Worm (Caenorhabditis elegans): ENCODE data around the gene mdf-2.
A peak's percentile ranks its signal among the peaks of the same experiment; 100 is the strongest.

mdf-2 gene

ce11 chrIV:2618611-2619010 is 22.3 kb downstream of the mdf-2 start, which contains the start of gene smf-3 (continued):
- TF ChIP-seq ctbp-1 (GFP tag; IDR thresholded peaks at IDR 0.05) = no peak
- TF ChIP-seq nhr-48 (tag; optimal IDR thresholded peaks at IDR 0.05) = peak; percentile 72
- TF ChIP-seq tag-97 (GFP tag; IDR thresholded peaks at IDR 0.05) = no peak
- no peak for TF ChIP-seq unc-39 (tag; optimal IDR thresholded peaks at IDR 0.05)
- TF ChIP-seq attf-4 (tag; optimal IDR thresholded peaks at IDR 0.05) = no peak
- TF ChIP-seq T26A8.4 (GFP tag; IDR thresholded peaks at IDR 0.05) = no peak
- no peak for TF ChIP-seq snpc-4 (tag; optimal IDR thresholded peaks at IDR 0.05)
- TF ChIP-seq lin-13 (GFP tag; optimal IDR thresholded peaks at IDR 0.05) = no peak
- no peak for TF ChIP-seq mes-2 (tag; optimal IDR thresholded peaks at IDR 0.05; ENCODE audit: poor library complexity, severe bottlenecking)
- no peak for TF ChIP-seq hlh-30 (tag; optimal IDR thresholded peaks at IDR 0.05; ENCODE audit: insufficient read depth)
- no peak for TF ChIP-seq zag-1 (tag; optimal IDR thresholded peaks at IDR 0.05)
- TF ChIP-seq nhr-111 (GFP tag; optimal IDR thresholded peaks at IDR 0.05) = no peak
- no peak for TF ChIP-seq Y48G9A.11 (GFP tag; IDR thresholded peaks at IDR 0.05)
- TF ChIP-seq T20F7.1 (GFP tag; optimal IDR thresholded peaks at IDR 0.05) = peak; percentile 5
- TF ChIP-seq nhr-28 (tag; optimal IDR thresholded peaks at IDR 0.05) = peak; percentile 51
- no peak for TF ChIP-seq lim-7 (GFP tag; IDR thresholded peaks at IDR 0.05)
- no peak for TF ChIP-seq spr-3 (GFP tag; optimal IDR thresholded peaks at IDR 0.05)
- no peak for TF ChIP-seq daf-8 (GFP tag; IDR thresholded peaks at IDR 0.05)
- TF ChIP-seq madf-9 (GFP tag; conservative IDR thresholded peaks at IDR 0.05) = no peak
- no peak for TF ChIP-seq F44E2.7 (GFP tag; IDR thresholded peaks at IDR 0.05)
- no peak for TF ChIP-seq dmd-9 (GFP tag; IDR thresholded peaks at IDR 0.05)
- no peak for TF ChIP-seq F49E8.2 (tag; optimal IDR thresholded peaks at IDR 0.05; ENCODE audit: borderline replicate concordance)
- TF ChIP-seq nhr-77 (tag; optimal IDR thresholded peaks at IDR 0.05) = peak; percentile 61
- TF ChIP-seq lin-15B (tag; optimal IDR thresholded peaks at IDR 0.05) = no peak

- TF ChIP-seq dmd-9 (GFP tag; IDR thresholded peaks at IDR 0.05) (no peak), ceh-28 (tag; optimal IDR thresholded peaks at IDR 0.05) (peak; percentile 73)
Observed at ce11 chrIV:2616853-2617252, 24.1 kb downstream of the mdf-2 start.

ce11 chrIV:2613754-2614244 is 27.1 kb downstream of the mdf-2 start, which contains the start of gene daao-1:
daao-1 (plus strand) TSS chrIV:2614194.
- TF ChIP-seq zip-11 (GFP tag; IDR thresholded peaks at IDR 0.05) (no peak), F37D6.2 (tag; optimal IDR thresholded peaks at IDR 0.05) (no peak), rbr-2 (tag; optimal IDR thresholded peaks at IDR 0.05) (no peak), saeg-2 (GFP tag; IDR thresholded peaks at IDR 0.05) (no peak), nhr-28 (tag; optimal IDR thresholded peaks at IDR 0.05) (peak; percentile 40), unc-39 (tag; optimal IDR thresholded peaks at IDR 0.05) (no peak), daf-8 (GFP tag; IDR thresholded peaks at IDR 0.05) (no peak), nhr-48 (tag; optimal IDR thresholded peaks at IDR 0.05) (peak; percentile 6), mdl-1 (tag; optimal IDR thresholded peaks at IDR 0.05) (no peak), egl-43 (GFP tag; IDR thresholded peaks at IDR 0.05) (no peak), mdt-29 (GFP tag; IDR thresholded peaks at IDR 0.05) (no peak), tra-1 (GFP tag; IDR thresholded peaks at IDR 0.05) (no peak), T20F7.1 (GFP tag; optimal IDR thresholded peaks at IDR 0.05) (no peak), ama-1 (optimal IDR thresholded peaks at IDR 0.05) (no peak), nhr-25 (tag; optimal IDR thresholded peaks at IDR 0.05; ENCODE audit: borderline replicate concordance, insufficient read depth) (no peak), zfp-2 (tag; optimal IDR thresholded peaks at IDR 0.05) (no peak), Y5F2A.4 (GFP tag; optimal IDR thresholded peaks at IDR 0.05) (no peak), arid-1 (GFP tag; conservative IDR thresholded peaks at IDR 0.05) (no peak), ceh-82 (tag; optimal IDR thresholded peaks at IDR 0.05) (no peak), php-3 (GFP tag; IDR thresholded peaks at IDR 0.05) (peak; percentile 74), daf-19 (GFP tag; conservative IDR thresholded peaks at IDR 0.05) (no peak), dve-1 (tag; optimal IDR thresholded peaks at IDR 0.05; ENCODE audit: insufficient read depth) (peak; percentile 49), daf-16 (GFP tag; optimal IDR thresholded peaks at IDR 0.05) (no peak), daf-16 (tag; optimal IDR thresholded peaks at IDR 0.05) (peak; percentile 38)
